Fruit fly (Drosophila melanogaster) whole organism, embryonic: ENCODE measurements around the gene Sil1.
A peak's percentile ranks its signal among the peaks of the same experiment; 100 is the strongest.

ENCODE experiments used
- Ada2b ChIP-seq: fragments of 200-800 bp; sonication (Bioruptor generic); IDR thresholded peaks from 2 replicates; pipeline ENCODE4 v1.3.6; 2022; ENCODE audit warnings: missing biosample characterization, missing genetic modification characterization
- Adf1 ChIP-seq: fragments of 200-800 bp; sonication (Bioruptor generic); IDR thresholded peaks from 2 replicates; pipeline ENCODE4 v1.3.6; 2022; ENCODE audit warnings: missing biosample characterization, missing genetic modification characterization
- Aef1 ChIP-seq: fragments of 200-800 bp; sonication (Bioruptor generic); IDR thresholded peaks from 3 replicates; pipeline ENCODE4 v1.3.6; 2022; ENCODE audit warnings: missing biosample characterization, missing genetic modification characterization
- Atf-2 ChIP-seq: fragments of 200-800 bp; sonication (Bioruptor generic); optimal IDR thresholded peaks from 2 replicates; lab custom pipeline; 2016; ENCODE audit warnings: missing biosample characterization, missing genetic modification characterization
- Atf3 ChIP-seq: fragments of 200-800 bp; sonication (Bioruptor generic); optimal IDR thresholded peaks from 3 replicates; lab custom pipeline; 2016; ENCODE audit warnings: missing biosample characterization, missing genetic modification characterization
- Blimp-1 ChIP-seq: fragments of 200-800 bp; sonication (Bioruptor generic); optimal IDR thresholded peaks from 3 replicates; lab custom pipeline; 2018; ENCODE audit warnings: missing biosample characterization, missing genetic modification characterization, mild to moderate bottlenecking, moderate library complexity, missing genetic modification reagents
- CG16813 ChIP-seq: fragments of 200-800 bp; sonication (Bioruptor generic); IDR thresholded peaks from 3 replicates; pipeline ENCODE4 v1.3.6; 2022; ENCODE audit warnings: missing biosample characterization, missing genetic modification characterization; ENCODE audit not compliant: partially characterized antibody
- CG17328 ChIP-seq: fragments of 200-800 bp; sonication (Bioruptor generic); IDR thresholded peaks from 2 replicates; pipeline ENCODE4 v1.3.6; 2022; ENCODE audit warnings: missing biosample characterization, missing genetic modification characterization
- CG17829 ChIP-seq: fragments of 200-800 bp; optimal IDR thresholded peaks from 2 replicates; lab custom pipeline; 2019; ENCODE audit warnings: missing biosample characterization, mild to moderate bottlenecking, missing genetic modification characterization, moderate library complexity
- CG2116 ChIP-seq: fragments of 200-800 bp; sonication (Bioruptor generic); optimal IDR thresholded peaks from 3 replicates; lab custom pipeline; 2018; ENCODE audit warnings: missing biosample characterization, mild to moderate bottlenecking, missing genetic modification characterization
- CG3838 ChIP-seq: fragments of 200-800 bp; sonication (Bioruptor generic); optimal IDR thresholded peaks from 3 replicates; lab custom pipeline; 2016; ENCODE audit warnings: missing biosample characterization, missing genetic modification characterization
- CG6689 ChIP-seq: fragments of 200-800 bp; sonication (Bioruptor generic); IDR thresholded peaks from 2 replicates; pipeline ENCODE4 v1.3.6; 2022; ENCODE audit warnings: missing biosample characterization, missing genetic modification characterization
- CG7745 ChIP-seq: fragments of 200-800 bp; sonication (Bioruptor generic); optimal IDR thresholded peaks from 2 replicates; lab custom pipeline; 2018; ENCODE audit warnings: missing biosample characterization, mild to moderate bottlenecking, missing genetic modification characterization, moderate library complexity
- CG8924 ChIP-seq: fragments of 200-800 bp; optimal IDR thresholded peaks from 3 replicates; lab custom pipeline; 2019; ENCODE audit warnings: missing biosample characterization, mild to moderate bottlenecking, missing genetic modification characterization, moderate library complexity
- CHES-1-like ChIP-seq: fragments of 200-800 bp; sonication (Bioruptor generic); optimal IDR thresholded peaks from 2 replicates; lab custom pipeline; 2016; ENCODE audit warnings: missing biosample characterization, missing genetic modification characterization
- CrebB ChIP-seq: fragments of 200-800 bp; sonication (Bioruptor generic); optimal IDR thresholded peaks from 3 replicates; lab custom pipeline; 2018; ENCODE audit warnings: missing biosample characterization, mild to moderate bottlenecking, missing genetic modification characterization
- Deaf1 ChIP-seq: fragments of 200-800 bp; optimal IDR thresholded peaks from 3 replicates; lab custom pipeline; 2019; ENCODE audit warnings: missing biosample characterization, mild to moderate bottlenecking, missing genetic modification characterization, moderate library complexity
- HmgD ChIP-seq: fragments of 200-800 bp; sonication (Bioruptor generic); optimal IDR thresholded peaks from 3 replicates; lab custom pipeline; 2016; ENCODE audit warnings: missing biosample characterization, missing genetic modification characterization
- Kr ChIP-seq: fragments of 200-800 bp; sonication (Bioruptor generic); optimal IDR thresholded peaks from 2 replicates; lab custom pipeline; 2017; ENCODE audit warnings: missing biosample characterization, mild to moderate bottlenecking, missing genetic modification characterization
- Nf-YC ChIP-seq: fragments of 200-800 bp; optimal IDR thresholded peaks from 3 replicates; lab custom pipeline; 2019; ENCODE audit warnings: missing biosample characterization, mild to moderate bottlenecking, missing genetic modification characterization, moderate library complexity
- Opbp ChIP-seq: fragments of 200-800 bp; sonication (Bioruptor generic); IDR thresholded peaks from 3 replicates; pipeline ENCODE4 v1.3.6; 2022; ENCODE audit warnings: missing biosample characterization, missing genetic modification characterization; ENCODE audit not compliant: partially characterized antibody
- Optix ChIP-seq: fragments of 200-800 bp; sonication (Bioruptor generic); IDR thresholded peaks from 3 replicates; pipeline ENCODE4 v1.3.6; 2022; ENCODE audit warnings: missing biosample characterization, missing genetic modification characterization
- Scr ChIP-seq: fragments of 200-800 bp; sonication (Bioruptor generic); IDR thresholded peaks from 2 replicates; pipeline ENCODE4 v1.3.6; 2022; ENCODE audit warnings: missing biosample characterization, missing genetic modification characterization; ENCODE audit not compliant: partially characterized antibody
- Sin3A ChIP-seq: fragments of >200 bp; optimal IDR thresholded peaks from 2 replicates; lab custom pipeline; 2018
- Ssrp ChIP-seq: fragments of 200-800 bp; sonication (Bioruptor generic); optimal IDR thresholded peaks from 2 replicates; lab custom pipeline; 2018; ENCODE audit warnings: missing biosample characterization, mild to moderate bottlenecking, missing genetic modification characterization, moderate library complexity
- Stat92E ChIP-seq, 3 experiments: fragments of >200 bp in 2 of 3; fragments of 200-800 bp in 1 of 3; sonication (Bioruptor generic) in 1 of 3; optimal IDR thresholded peaks; 2 replicates each; lab custom pipeline; 2017 to 2019; ENCODE audit warnings: missing biosample characterization in 3 of 3, missing genetic modification characterization in 3 of 3, mild to moderate bottlenecking in 1 of 3, moderate library complexity in 1 of 3
- bcd ChIP-seq: fragments of 200-800 bp; sonication (Bioruptor generic); optimal IDR thresholded peaks from 2 replicates; lab custom pipeline; 2017; ENCODE audit warnings: missing biosample characterization, mild to moderate bottlenecking, missing genetic modification characterization
- bowl ChIP-seq: fragments of 200-800 bp; sonication (Bioruptor generic); IDR thresholded peaks from 2 replicates; pipeline ENCODE4 v1.3.6; 2022; ENCODE audit warnings: missing biosample characterization, missing genetic modification characterization
- crp ChIP-seq, 2 experiments: fragments of 200-800 bp; sonication (Bioruptor generic); optimal IDR thresholded peaks; 2 replicates in 1 of 2; 3 replicates in 1 of 2; lab custom pipeline; 2017; ENCODE audit warnings: missing biosample characterization in 2 of 2, missing genetic modification characterization in 2 of 2, mild to moderate bottlenecking in 1 of 2, moderate library complexity in 1 of 2
- ems ChIP-seq: fragments of 200-800 bp; sonication (Bioruptor generic); optimal IDR thresholded peaks from 3 replicates; lab custom pipeline; 2016; ENCODE audit warnings: missing biosample characterization, missing genetic modification characterization
- ftz-f1 ChIP-seq: fragments of 200-800 bp; sonication (Bioruptor generic); optimal IDR thresholded peaks from 2 replicates; lab custom pipeline; 2016; ENCODE audit warnings: missing biosample characterization, missing genetic modification characterization
- gro ChIP-seq: fragments of 200-800 bp; sonication (Bioruptor generic); optimal IDR thresholded peaks from 2 replicates; lab custom pipeline; 2016; ENCODE audit warnings: missing biosample characterization, missing genetic modification characterization
- ind ChIP-seq: fragments of 200-800 bp; sonication (Bioruptor generic); optimal IDR thresholded peaks from 3 replicates; lab custom pipeline; 2016; ENCODE audit warnings: missing biosample characterization, missing genetic modification characterization
- lmd ChIP-seq: fragments of 200-800 bp; sonication (Bioruptor generic); IDR thresholded peaks from 2 replicates; pipeline ENCODE4 v1.3.6; 2022; ENCODE audit warnings: missing biosample characterization, missing genetic modification characterization
- odd ChIP-seq: fragments of 200-800 bp; sonication (Bioruptor generic); optimal IDR thresholded peaks from 2 replicates; lab custom pipeline; 2017; ENCODE audit warnings: missing biosample characterization, mild to moderate bottlenecking, missing genetic modification characterization
- pan ChIP-seq, 4 experiments: fragments of >200 bp in 3 of 4; fragments of 200-800 bp in 1 of 4; sonication (Bioruptor generic) in 1 of 4; optimal IDR thresholded peaks in 3 of 4; IDR thresholded peaks in 1 of 4; 2 replicates each; pipeline versions ENCODE4 v1.3.6 to Lab custom; 2017 to 2022; ENCODE audit warnings: missing biosample characterization in 2 of 4, missing genetic modification characterization in 2 of 4, mixed read lengths in 1 of 4
- peb ChIP-seq: fragments of 200-800 bp; sonication (Bioruptor generic); IDR thresholded peaks from 2 replicates; pipeline ENCODE4 v1.3.6; 2022; ENCODE audit warnings: missing biosample characterization, missing genetic modification characterization
- phol ChIP-seq: fragments of 200-800 bp; sonication (Bioruptor generic); optimal IDR thresholded peaks from 3 replicates; lab custom pipeline; 2018; ENCODE audit warnings: missing biosample characterization, mild to moderate bottlenecking, missing genetic modification characterization, moderate library complexity
- pnt ChIP-seq: fragments of 200-800 bp; sonication (Bioruptor generic); optimal IDR thresholded peaks from 3 replicates; lab custom pipeline; 2016; ENCODE audit warnings: missing biosample characterization, missing genetic modification characterization
- pzg ChIP-seq: fragments of 200-800 bp; sonication (Bioruptor generic); optimal IDR thresholded peaks from 3 replicates; lab custom pipeline; 2018; ENCODE audit warnings: missing biosample characterization, mild to moderate bottlenecking, missing genetic modification characterization, moderate library complexity
- run ChIP-seq: fragments of 200-800 bp; sonication (Bioruptor generic); optimal IDR thresholded peaks from 3 replicates; lab custom pipeline; 2018; ENCODE audit warnings: missing biosample characterization, mild to moderate bottlenecking, missing genetic modification characterization
- salm ChIP-seq: fragments of 200-800 bp; sonication (Bioruptor generic); optimal IDR thresholded peaks from 2 replicates; lab custom pipeline; 2018; ENCODE audit warnings: missing biosample characterization, mild to moderate bottlenecking, missing genetic modification characterization
- seq ChIP-seq: fragments of 200-800 bp; sonication (Bioruptor generic); IDR thresholded peaks from 2 replicates; pipeline ENCODE4 v1.3.6; 2022; ENCODE audit warnings: missing biosample characterization, missing genetic modification characterization
- sim ChIP-seq: fragments of 200-800 bp; sonication (Bioruptor generic); IDR thresholded peaks from 2 replicates; pipeline ENCODE4 v1.3.6; 2022; ENCODE audit warnings: missing biosample characterization, missing genetic modification characterization
- trem ChIP-seq: fragments of 200-800 bp; optimal IDR thresholded peaks from 3 replicates; lab custom pipeline; 2019; ENCODE audit warnings: missing biosample characterization, mild to moderate bottlenecking, missing genetic modification characterization, moderate library complexity
- unpg ChIP-seq: fragments of 200-800 bp; sonication (Bioruptor generic); optimal IDR thresholded peaks from 3 replicates; lab custom pipeline; 2018; ENCODE audit warnings: missing biosample characterization, mild to moderate bottlenecking, missing genetic modification characterization, moderate library complexity
- usp ChIP-seq: fragments of >200 bp; optimal IDR thresholded peaks from 2 replicates; lab custom pipeline; 2017; ENCODE audit warnings: missing biosample characterization, missing genetic modification characterization
- wek ChIP-seq: fragments of 200-800 bp; sonication (Bioruptor generic); optimal IDR thresholded peaks from 3 replicates; lab custom pipeline; 2018; ENCODE audit warnings: missing biosample characterization, mild to moderate bottlenecking, missing genetic modification characterization, moderate library complexity

The Sil1 gene

DNA sequence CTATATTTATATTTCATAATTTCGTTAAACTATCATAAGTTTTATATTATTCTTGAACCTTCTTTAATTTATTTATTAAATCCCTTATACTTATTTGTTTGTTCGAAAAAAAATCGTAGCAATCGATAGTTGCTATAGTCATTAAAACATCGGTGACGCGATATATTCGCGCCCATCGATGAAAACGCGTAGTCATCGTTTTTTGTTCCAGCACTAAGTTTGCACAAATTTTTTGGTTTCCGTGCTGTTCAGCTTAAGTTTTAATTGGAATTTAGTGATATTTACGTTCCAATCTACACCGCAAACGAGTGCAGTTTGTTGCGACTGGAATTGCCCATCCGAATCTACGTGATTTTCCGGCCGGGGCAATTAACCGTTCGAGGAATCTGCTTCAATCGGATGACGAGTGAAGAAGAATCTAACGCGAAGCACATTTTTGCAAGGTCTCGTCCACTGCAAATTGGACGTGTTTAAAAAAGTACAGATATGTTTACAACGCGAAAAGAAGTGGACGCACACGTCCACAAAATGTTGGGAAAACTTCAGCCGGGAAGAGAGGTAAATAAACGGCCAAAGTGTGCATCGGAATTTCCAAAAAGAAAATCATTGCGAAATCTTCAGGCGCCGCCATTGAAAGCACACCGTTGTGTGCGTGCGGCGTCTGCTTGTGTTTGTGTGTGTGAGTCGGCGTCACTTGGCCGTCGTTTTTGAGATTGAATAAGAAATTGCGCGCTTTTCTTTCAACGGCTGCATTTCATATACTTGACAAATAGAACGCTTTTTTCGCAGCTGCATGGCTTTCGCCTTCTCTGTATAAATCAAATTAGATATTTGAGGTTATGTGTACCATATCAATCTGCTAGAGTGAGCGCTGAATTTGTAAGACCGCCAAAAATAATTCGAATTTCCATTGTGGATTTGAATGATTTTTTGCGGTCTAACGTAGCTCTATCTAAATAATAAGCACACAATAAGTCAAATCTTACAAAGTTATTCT, 14.1 kb upstream of the Sil1 start, which contains the start of gene Nup358 (continued):
- TF ChIP-seq seq (GFP tag; lab: Robert Waterston, UW) (no peak), trem (peak; percentile 64), sim (GFP tag; lab: Robert Waterston, UW) (no peak), Nf-YC (tag; lab: Kevin White, UChicago) (peak; percentile 11), ems (no peak), bowl (GFP tag; lab: Robert Waterston, UW) (no peak), Scr (GFP tag; lab: Robert Waterston, UW) (peak; percentile 98), CG7745 (no peak), unpg (GFP tag; lab: Kevin White, UChicago) (no peak), CG3838 (GFP tag; lab: Kevin White, UChicago) (no peak), CG16813 (GFP tag; lab: Robert Waterston, UW) (peak; percentile 98), crp (GFP tag; optimal IDR thresholded peaks at IDR 0.05; lab: Kevin White, UChicago) (no peak), CrebB (tag; lab: Kevin White, UChicago) (no peak), CG8924 (tag; lab: Kevin White, UChicago) (peak; percentile 32), Aef1 (GFP tag; lab: Robert Waterston, UW) (no peak), Deaf1 (tag; lab: Kevin White, UChicago) (no peak), Ssrp (tag; lab: Kevin White, UChicago) (no peak), wek (GFP tag; lab: Kevin White, UChicago) (no peak), lmd (GFP tag; lab: Robert Waterston, UW) (no peak), salm (tag; lab: Kevin White, UChicago) (no peak), bcd (no peak), ftz-f1 (GFP tag; lab: Kevin White, UChicago) (no peak), Optix (GFP tag; lab: Robert Waterston, UW) (no peak), Sin3A (lab: Kevin White, UChicago) (peak; percentile 75), CG17829 (tag; lab: Kevin White, UChicago) (peak; percentile 35), Ada2b (GFP tag; lab: Robert Waterston, UW) (no peak), HmgD (GFP tag; lab: Kevin White, UChicago) (no peak), peb (GFP tag; lab: Robert Waterston, UW) (no peak), CG6689 (GFP tag; lab: Robert Waterston, UW) (no peak), Atf-2 (GFP tag; lab: Kevin White, UChicago) (no peak), Opbp (GFP tag; lab: Robert Waterston, UW) (peak; percentile 99), odd (GFP tag; lab: Kevin White, UChicago) (no peak), run (no peak), CHES-1-like (GFP tag; lab: Kevin White, UChicago) (no peak), pzg (GFP tag; lab: Kevin White, UChicago) (peak; percentile 72), CG2116 (peak; percentile 76), Blimp-1 (GFP tag; lab: Kevin White, UChicago) (no peak), Stat92E (GFP tag; optimal IDR thresholded peaks at IDR 0.05; lab: Kevin White, UChicago) (no peak), pan (optimal IDR thresholded peaks at IDR 0.05; lab: Kevin White, UChicago) (no peak), pan (GFP tag; optimal IDR thresholded peaks at IDR 0.05 in 1 of 2, IDR thresholded peaks at IDR 0.05 in 1 of 2) (no peak), gro (no peak), Adf1 (GFP tag; lab: Robert Waterston, UW) (peak; percentile 5; the same call in 1 of the 2 replicates), Kr (GFP tag; lab: Kevin White, UChicago) (no peak), CG17328 (no peak), phol (tag; lab: Kevin White, UChicago) (peak; percentile 73), usp (GFP tag; lab: Kevin White, UChicago) (no peak), Atf3 (GFP tag; lab: Kevin White, UChicago) (no peak), ind (GFP tag; lab: Kevin White, UChicago) (no peak), pnt (no peak)
